Worm (Caenorhabditis elegans) whole organism, young adult: ENCODE measurements around the gene ndua-12.

Experiments
- B0336.3 ChIP-seq: fragments of 200-800 bp; sonication (Bioruptor generic); IDR thresholded peaks from 2 replicates; pipeline ENCODE4 v1.3.6; 2022; ENCODE audit warnings: missing genetic modification characterization, missing compliant biosample characterization
- C06A6.2 ChIP-seq: fragments of 200-800 bp; sonication (Bioruptor generic); conservative IDR thresholded peaks from 2 replicates; pipeline ENCODE4 v1.3.6; 2022; ENCODE audit warnings: missing genetic modification characterization, missing compliant biosample characterization
- D2030.7 ChIP-seq: fragments of 200-800 bp; sonication (Bioruptor generic); IDR thresholded peaks from 2 replicates; pipeline ENCODE4 v1.3.6; 2022; ENCODE audit warnings: missing genetic modification reagents, missing genetic modification characterization, missing compliant biosample characterization
- F23B12.7 ChIP-seq: sonication (generic microtip); optimal IDR thresholded peaks from 2 replicates; lab custom pipeline; 2017; ENCODE audit warnings: missing genetic modification characterization, mild to moderate bottlenecking, missing compliant biosample characterization, antibody characterized with exemption, moderate library complexity; ENCODE audit not compliant: insufficient read depth
- F33H1.4 ChIP-seq: fragments of 200-800 bp; sonication (Bioruptor generic); IDR thresholded peaks from 2 replicates; pipeline ENCODE4 v1.3.6; 2022; ENCODE audit warnings: missing genetic modification reagents, missing genetic modification characterization, missing compliant biosample characterization
- K12H6.12 ChIP-seq: fragments of 200-800 bp; sonication (Bioruptor generic); optimal IDR thresholded peaks from 2 replicates; lab custom pipeline; 2018; ENCODE audit warnings: mild to moderate bottlenecking, missing genetic modification characterization, missing compliant biosample characterization
- Y53F4B.3 ChIP-seq: fragments of 200-800 bp; sonication (Bioruptor generic); IDR thresholded peaks from 2 replicates; pipeline ENCODE4 v1.3.6; 2022; ENCODE audit warnings: missing genetic modification reagents, missing genetic modification characterization, missing compliant biosample characterization
- Y56A3A.18 ChIP-seq: fragments of 200-800 bp; sonication (Bioruptor generic); IDR thresholded peaks from 2 replicates; pipeline ENCODE4 v1.3.6; 2022; ENCODE audit warnings: missing genetic modification reagents, missing genetic modification characterization, missing compliant biosample characterization
- Y67H2A.10 ChIP-seq: fragments of 200-800 bp; sonication (Bioruptor generic); conservative IDR thresholded peaks from 2 replicates; pipeline ENCODE4 v1.3.6; 2022; ENCODE audit warnings: missing genetic modification reagents, missing genetic modification characterization, missing compliant biosample characterization
- Y79H2A.3 ChIP-seq: fragments of 200-800 bp; sonication (Bioruptor generic); conservative IDR thresholded peaks from 2 replicates; pipeline ENCODE4 v1.3.6; 2022; ENCODE audit warnings: missing genetic modification reagents, missing genetic modification characterization, missing compliant biosample characterization
- ZK185.1 ChIP-seq: sonication (generic microtip); optimal IDR thresholded peaks from 2 replicates; lab custom pipeline; 2016; ENCODE audit warnings: mild to moderate bottlenecking, missing genetic modification characterization, missing compliant biosample characterization; ENCODE audit not compliant: poor library complexity, severe bottlenecking
- ama-1 ChIP-seq, 3 experiments: fragments of 150-350 bp in 1 of 3; sonication (generic microtip) in 2 of 3; optimal IDR thresholded peaks; 2 replicates each; lab custom pipeline; 2014 to 2018; ENCODE audit warnings: missing biosample characterization in 2 of 3, missing genetic modification characterization in 2 of 3, missing genetic modification reagents in 2 of 3
- aptf-2 ChIP-seq: fragments of 200-800 bp; sonication (Bioruptor generic); conservative IDR thresholded peaks from 2 replicates; pipeline ENCODE4 v1.3.6; 2022; ENCODE audit warnings: missing genetic modification reagents, missing genetic modification characterization, missing compliant biosample characterization
- aptf-3 ChIP-seq: fragments of 200-800 bp; sonication (Bioruptor generic); IDR thresholded peaks from 2 replicates; pipeline ENCODE4 v1.3.6; 2022; ENCODE audit warnings: missing genetic modification characterization, missing compliant biosample characterization
- atf-7 ChIP-seq: sonication (generic microtip); optimal IDR thresholded peaks from 2 replicates; lab custom pipeline; 2017; ENCODE audit warnings: mild to moderate bottlenecking, missing genetic modification characterization, missing compliant biosample characterization
- attf-3 ChIP-seq: fragments of 200-800 bp; sonication (Bioruptor generic); conservative IDR thresholded peaks from 2 replicates; pipeline ENCODE4 v1.3.6; 2022; ENCODE audit warnings: missing genetic modification reagents, missing genetic modification characterization, missing compliant biosample characterization
- attf-6 ChIP-seq: fragments of 200-800 bp; sonication (Bioruptor generic); IDR thresholded peaks from 2 replicates; pipeline ENCODE4 v1.3.6; 2022; ENCODE audit warnings: missing genetic modification reagents, missing genetic modification characterization, missing compliant biosample characterization
- ceh-79 ChIP-seq: sonication (generic microtip); optimal IDR thresholded peaks from 2 replicates; lab custom pipeline; 2017; ENCODE audit warnings: mild to moderate bottlenecking, missing genetic modification characterization, missing compliant biosample characterization
- ceh-91 ChIP-seq: fragments of 200-800 bp; sonication (Bioruptor generic); IDR thresholded peaks from 2 replicates; pipeline ENCODE4 v1.3.6; 2022; ENCODE audit warnings: missing genetic modification reagents, missing genetic modification characterization, missing compliant biosample characterization
- dox-1 ChIP-seq: fragments of 200-800 bp; sonication (Bioruptor generic); IDR thresholded peaks from 2 replicates; pipeline ENCODE4 v1.3.6; 2022; ENCODE audit warnings: missing genetic modification reagents, missing genetic modification characterization, missing compliant biosample characterization
- dpl-1 ChIP-seq: fragments of 150-350 bp; optimal IDR thresholded peaks from 2 replicates; lab custom pipeline; 2014; ENCODE audit warnings: missing biosample characterization, missing genetic modification reagents, missing genetic modification characterization
- efl-1 ChIP-seq: fragments of 150-350 bp; optimal IDR thresholded peaks from 2 replicates; lab custom pipeline; 2014; ENCODE audit warnings: missing biosample characterization, missing genetic modification reagents, missing genetic modification characterization
- egl-44 ChIP-seq: fragments of 200-800 bp; sonication (Bioruptor generic); IDR thresholded peaks from 2 replicates; pipeline ENCODE4 v1.3.6; 2022; ENCODE audit warnings: missing genetic modification reagents, missing genetic modification characterization, missing compliant biosample characterization
- ekl-4 ChIP-seq: fragments of 200-800 bp; sonication (Bioruptor generic); IDR thresholded peaks from 2 replicates; pipeline ENCODE4 v1.3.6; 2022; ENCODE audit warnings: missing genetic modification reagents, missing genetic modification characterization, missing compliant biosample characterization
- fkh-3 ChIP-seq: sonication (generic microtip); optimal IDR thresholded peaks from 2 replicates; lab custom pipeline; 2016; ENCODE audit warnings: mild to moderate bottlenecking, missing genetic modification characterization, missing compliant biosample characterization
- hmg-20 ChIP-seq: fragments of 200-800 bp; sonication (Bioruptor generic); IDR thresholded peaks from 2 replicates; pipeline ENCODE4 v1.3.6; 2022; ENCODE audit warnings: missing genetic modification reagents, missing genetic modification characterization, missing compliant biosample characterization
- lag-1 ChIP-seq: fragments of 200-800 bp; sonication (Bioruptor generic); IDR thresholded peaks from 2 replicates; pipeline ENCODE4 v1.3.6; 2022; ENCODE audit warnings: missing genetic modification reagents, missing genetic modification characterization, missing compliant biosample characterization
- let-607 ChIP-seq, 2 experiments: fragments of 200-800 bp in 1 of 2; sonication (Bioruptor generic) in 1 of 2; sonication (generic microtip) in 1 of 2; optimal IDR thresholded peaks; 2 replicates each; lab custom pipeline; 2016 to 2018; ENCODE audit warnings: mild to moderate bottlenecking in 2 of 2, missing compliant biosample characterization in 2 of 2, missing genetic modification characterization in 2 of 2, moderate library complexity in 2 of 2, missing genotype in 1 of 2
- lin-54 ChIP-seq: fragments of 200-800 bp; sonication (Bioruptor generic); optimal IDR thresholded peaks from 2 replicates; lab custom pipeline; 2018; ENCODE audit warnings: mild to moderate bottlenecking, missing genetic modification characterization, missing compliant biosample characterization
- madf-8 ChIP-seq: fragments of 200-800 bp; sonication (Bioruptor generic); conservative IDR thresholded peaks from 2 replicates; pipeline ENCODE4 v1.3.6; 2022; ENCODE audit warnings: missing genetic modification reagents, missing genetic modification characterization, missing compliant biosample characterization
- mcd-1 ChIP-seq: fragments of 200-800 bp; sonication (Bioruptor generic); IDR thresholded peaks from 2 replicates; pipeline ENCODE4 v1.3.6; 2022; ENCODE audit warnings: missing genetic modification reagents, missing genetic modification characterization, missing compliant biosample characterization
- mes-4 ChIP-seq: sonication (generic microtip); optimal IDR thresholded peaks from 2 replicates; lab custom pipeline; 2016; ENCODE audit warnings: missing genotype, missing genetic modification characterization, missing compliant biosample characterization
- nfya-1 ChIP-seq: sonication (generic microtip); optimal IDR thresholded peaks from 2 replicates; lab custom pipeline; 2017; ENCODE audit warnings: antibody characterized with exemption, missing compliant biosample characterization, missing genetic modification characterization, borderline replicate concordance; ENCODE audit not compliant: insufficient read depth
- nfya-2 ChIP-seq: fragments of 200-800 bp; sonication (Bioruptor generic); IDR thresholded peaks from 2 replicates; pipeline ENCODE4 v1.3.6; 2022; ENCODE audit warnings: missing genetic modification reagents, missing genetic modification characterization, missing compliant biosample characterization
- nhr-120 ChIP-seq: fragments of 200-800 bp; sonication (Bioruptor generic); IDR thresholded peaks from 2 replicates; pipeline ENCODE4 v1.3.6; 2022; ENCODE audit warnings: missing genetic modification characterization, missing compliant biosample characterization
- nhr-27 ChIP-seq: fragments of 200-800 bp; sonication (Bioruptor generic); optimal IDR thresholded peaks from 2 replicates; lab custom pipeline; 2018; ENCODE audit warnings: mild to moderate bottlenecking, missing genetic modification characterization, moderate library complexity, missing compliant biosample characterization
- nhr-80 ChIP-seq: sonication (generic microtip); optimal IDR thresholded peaks from 2 replicates; lab custom pipeline; 2016; ENCODE audit warnings: missing genetic modification characterization, missing compliant biosample characterization
- pha-4 ChIP-seq: fragments of 150-350 bp; sonication (generic microtip); optimal IDR thresholded peaks from 2 replicates; lab custom pipeline; 2014; ENCODE audit warnings: missing biosample characterization, missing genetic modification reagents, missing genetic modification characterization
- rcor-1 ChIP-seq: fragments of 200-800 bp; sonication (Bioruptor generic); IDR thresholded peaks from 2 replicates; pipeline ENCODE4 v1.3.6; 2022; ENCODE audit warnings: missing genetic modification reagents, missing genetic modification characterization, missing compliant biosample characterization
- rec-8 ChIP-seq, 2 experiments: sonication (generic microtip); optimal IDR thresholded peaks; 2 replicates each; lab custom pipeline; 2016; ENCODE audit warnings: mild to moderate bottlenecking in 2 of 2, missing genetic modification characterization in 2 of 2, missing genetic modification reagents in 2 of 2, missing genotype in 2 of 2, missing biosample characterization in 1 of 2, missing compliant biosample characterization in 1 of 2, moderate library complexity in 1 of 2
- snpc-1.3 ChIP-seq: sonication (generic microtip); optimal IDR thresholded peaks from 2 replicates; lab custom pipeline; 2017; ENCODE audit warnings: missing genetic modification characterization, mild to moderate bottlenecking, missing compliant biosample characterization, antibody characterized with exemption, moderate library complexity, missing genotype, missing genetic modification reagents; ENCODE audit not compliant: insufficient read depth
- tbp1 ChIP-seq: fragments of 200-800 bp; sonication (Bioruptor generic); optimal IDR thresholded peaks from 2 replicates; lab custom pipeline; 2018; ENCODE audit warnings: mild to moderate bottlenecking, missing genetic modification characterization, missing compliant biosample characterization
- tbx-9 ChIP-seq: sonication (generic microtip); optimal IDR thresholded peaks from 2 replicates; lab custom pipeline; 2016; ENCODE audit warnings: borderline replicate concordance, missing genetic modification characterization, inconsistent platforms, missing compliant biosample characterization
- unc-62 ChIP-seq: fragments of 150-350 bp; optimal IDR thresholded peaks from 2 replicates; lab custom pipeline; 2014; ENCODE audit warnings: missing biosample characterization, missing genetic modification reagents, missing genetic modification characterization
- xnd-1 ChIP-seq: sonication (generic microtip); optimal IDR thresholded peaks from 2 replicates; lab custom pipeline; 2016; ENCODE audit warnings: missing genotype, missing genetic modification reagents, missing genetic modification characterization, missing compliant biosample characterization
- zfh-2 ChIP-seq: fragments of 200-800 bp; sonication (Bioruptor generic); conservative IDR thresholded peaks from 2 replicates; pipeline ENCODE4 v1.3.6; 2022; ENCODE audit warnings: missing genetic modification reagents, missing genetic modification characterization, missing compliant biosample characterization
- ztf-18 ChIP-seq: sonication (generic microtip); optimal IDR thresholded peaks from 2 replicates; lab custom pipeline; 2016; ENCODE audit warnings: missing genotype, mild to moderate bottlenecking, missing genetic modification characterization, missing compliant biosample characterization

ndua-12 gene

DNA sequence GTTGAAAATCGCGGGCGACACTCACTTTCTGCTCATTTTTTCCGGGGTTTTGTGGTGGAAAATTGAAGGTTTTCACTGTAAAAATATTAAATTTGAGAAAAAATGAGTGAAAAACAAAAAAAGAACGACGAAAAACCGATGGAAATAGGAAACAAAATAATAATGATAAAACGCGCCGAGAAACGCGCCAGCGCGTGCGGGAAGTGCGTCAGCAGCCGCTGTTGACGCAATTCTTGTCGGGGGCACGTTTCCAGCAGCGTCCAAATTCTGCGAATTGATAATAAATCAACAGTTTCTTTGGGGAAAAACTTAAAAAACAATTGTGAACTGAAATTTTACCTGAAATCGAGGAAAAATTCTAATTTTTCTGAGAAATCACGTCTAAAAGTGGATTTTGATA lies 6.2 kb upstream of the ndua-12 start, which contains the start of gene ubxn-2 (continued):
- TF ChIP-seq Y56A3A.18 (GFP tag; lab: Robert Waterston, UW) (no peak), atf-7 (tag; lab: Kevin White, UChicago) (peak; percentile 33), Y67H2A.10 (GFP tag; lab: Robert Waterston, UW) (no peak), madf-8 (no peak; the same call in 1 of the 2 replicates), ceh-91 (0 out of 2 replicates have a peak, but pooled peaks have one; percentile 19), xnd-1 (tag; lab: Kevin White, UChicago) (peak; percentile 34), Y53F4B.3 (GFP tag; lab: Robert Waterston, UW) (no peak), ama-1 (optimal IDR thresholded peaks at IDR 0.05; lab: Kevin White, UChicago) (no peak), ama-1 (GFP tag; optimal IDR thresholded peaks at IDR 0.05; lab: Kevin White, UChicago) (no peak), hmg-20 (GFP tag; lab: Robert Waterston, UW) (peak; percentile 61; the same call in 1 of the 2 replicates), ekl-4 (peak; percentile 29; the same call in 1 of the 2 replicates), F33H1.4 (GFP tag; lab: Robert Waterston, UW) (peak; percentile 65), nhr-80 (peak; percentile 32), nhr-120 (no peak), dpl-1 (GFP tag; lab: Kevin White, UChicago) (peak; percentile 48), tbx-9 (tag; lab: Kevin White, UChicago) (no peak), F23B12.7 (tag; lab: Kevin White, UChicago) (peak; percentile 35), ZK185.1 (tag; lab: Kevin White, UChicago) (no peak), dox-1 (GFP tag; lab: Robert Waterston, UW) (peak; percentile 83), C06A6.2 (GFP tag; lab: Robert Waterston, UW) (no peak), mes-4 (no peak), lin-54 (GFP tag; lab: Kevin White, UChicago) (peak; percentile 79), lag-1 (no peak), attf-6 (GFP tag; lab: Robert Waterston, UW) (0 out of 2 replicates have a peak, but pooled peaks have one; percentile 33), D2030.7 (peak; percentile 64), attf-3 (GFP tag; lab: Robert Waterston, UW) (peak; percentile 36), zfh-2 (GFP tag; lab: Robert Waterston, UW) (peak; percentile 30; the same call in 1 of the 2 replicates), B0336.3 (GFP tag; lab: Robert Waterston, UW) (peak; percentile 73), mcd-1 (GFP tag; lab: Robert Waterston, UW) (peak; percentile 89), tbp1 (GFP tag; lab: Kevin White, UChicago) (peak; percentile 58), ztf-18 (tag; lab: Kevin White, UChicago) (peak; percentile 96), rec-8 (tag; optimal IDR thresholded peaks at IDR 0.05; lab: Kevin White, UChicago) (peak in 1 of 2 experiments; percentile 1), let-607 (tag; optimal IDR thresholded peaks at IDR 0.05; lab: Kevin White, UChicago) (no peak), fkh-3 (tag; lab: Kevin White, UChicago) (no peak), rcor-1 (GFP tag; lab: Robert Waterston, UW) (peak; percentile 56; the same call in 1 of the 2 replicates), nfya-2 (GFP tag; lab: Robert Waterston, UW) (no peak), ceh-79 (tag; lab: Kevin White, UChicago) (no peak), Y79H2A.3 (GFP tag; lab: Robert Waterston, UW) (no peak), nfya-1 (tag; lab: Kevin White, UChicago) (no peak), K12H6.12 (tag; lab: Kevin White, UChicago) (no peak), aptf-2 (no peak), pha-4 (no peak), aptf-3 (GFP tag; lab: Robert Waterston, UW) (no peak), nhr-27 (tag; lab: Kevin White, UChicago) (no peak), snpc-1.3 (tag; lab: Kevin White, UChicago) (peak; percentile 21), egl-44 (GFP tag; lab: Robert Waterston, UW) (no peak), unc-62 (GFP tag; lab: Kevin White, UChicago) (no peak), efl-1 (GFP tag; lab: Kevin White, UChicago) (peak; percentile 31)
